Fruit fly (Drosophila melanogaster): ENCODE data around the gene CG32107.
A peak's percentile ranks its signal among the peaks of the same experiment; 100 is the strongest.

The CG32107 gene

DNA sequence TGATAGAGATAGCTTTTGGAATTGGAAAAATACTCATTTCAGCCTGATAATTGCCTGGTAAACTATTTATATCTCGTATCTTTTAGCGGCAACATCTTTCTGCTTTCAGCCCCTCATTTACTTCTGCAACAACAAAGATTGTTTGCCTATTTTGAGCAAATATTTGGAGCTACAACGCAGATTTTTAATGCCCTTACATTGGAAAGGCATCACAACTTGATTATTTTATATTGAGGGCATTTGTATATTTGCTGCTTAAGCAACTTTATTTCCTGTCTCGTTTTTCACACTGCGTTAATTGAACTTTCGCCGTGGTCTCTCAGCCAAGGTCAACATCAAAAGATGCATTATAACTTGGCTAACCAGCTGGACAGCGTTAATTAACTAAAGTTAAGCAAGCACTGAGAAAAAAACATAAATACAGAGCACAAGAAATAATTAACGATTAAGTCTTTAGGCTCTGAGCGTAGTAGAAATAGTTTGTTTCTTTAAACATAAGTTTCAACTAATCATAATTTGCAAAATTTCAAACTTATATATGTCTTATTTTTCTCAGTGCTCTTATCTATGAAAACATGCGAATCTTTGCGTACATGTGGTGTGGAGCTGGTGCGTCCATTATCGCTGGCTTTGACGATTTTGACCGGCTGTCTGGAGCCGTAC lies 29.7 kb downstream of the CG32107 start (continued):
- peak; percentile 50 for TF ChIP-seq phol (tag; optimal IDR thresholded peaks at IDR 0.05)
- TF ChIP-seq slbo (GFP tag; IDR thresholded peaks at IDR 0.05): peak; percentile 77
- TF ChIP-seq dan (GFP tag; IDR thresholded peaks at IDR 0.05): no peak
- TF ChIP-seq Hsf (GFP tag; optimal IDR thresholded peaks at IDR 0.05): peak; percentile 46
- TF ChIP-seq Gsc (GFP tag; IDR thresholded peaks at IDR 0.05): no peak
- TF ChIP-seq D19A (tag; optimal IDR thresholded peaks at IDR 0.05): peak; percentile 71
- peak; percentile 69 for TF ChIP-seq CG17361 (GFP tag; IDR thresholded peaks at IDR 0.05)
- peak; percentile 19 for TF ChIP-seq Six4 (GFP tag; optimal IDR thresholded peaks at IDR 0.05)
- TF ChIP-seq CG10209 (GFP tag; optimal IDR thresholded peaks at IDR 0.05): peak; percentile 49
- TF ChIP-seq CG7745 (tag; optimal IDR thresholded peaks at IDR 0.05): no peak
- peak; percentile 36 for TF ChIP-seq Hand (GFP tag; optimal IDR thresholded peaks at IDR 0.05)
- TF ChIP-seq CG3995 (GFP tag; optimal IDR thresholded peaks at IDR 0.05): no peak
- no peak for TF ChIP-seq dm (GFP tag; optimal IDR thresholded peaks at IDR 0.05)
- TF ChIP-seq Ets65A (GFP tag): peak; percentile 76
- TF ChIP-seq CG10366 (GFP tag; IDR thresholded peaks at IDR 0.05): no peak; the same call in 1 of the 2 replicates
- TF ChIP-seq sug (tag; optimal IDR thresholded peaks at IDR 0.05): no peak
- peak; percentile 31 for TF ChIP-seq CG8944 (GFP tag; optimal IDR thresholded peaks at IDR 0.05)
- TF ChIP-seq CG18476 (GFP tag; optimal IDR thresholded peaks at IDR 0.05): peak; percentile 41
- TF ChIP-seq CG15011 (GFP tag; optimal IDR thresholded peaks at IDR 0.05): peak; percentile 30
- TF ChIP-seq pb (GFP tag; optimal IDR thresholded peaks at IDR 0.05): no peak
- peak; percentile 8; the same call in 1 of the 2 replicates for TF ChIP-seq sens-2 (GFP tag; IDR thresholded peaks at IDR 0.05)
- no peak for TF ChIP-seq abd-A (tag; optimal IDR thresholded peaks at IDR 0.05)
- TF ChIP-seq vfl (GFP tag; optimal IDR thresholded peaks at IDR 0.05): no peak
- TF ChIP-seq Abd-B (GFP tag; optimal IDR thresholded peaks at IDR 0.05): no peak
- no peak for TF ChIP-seq Blimp-1 (GFP tag; optimal IDR thresholded peaks at IDR 0.05)
- no peak for TF ChIP-seq hkb (optimal IDR thresholded peaks at IDR 0.05)
- TF ChIP-seq hkb (GFP tag; IDR thresholded peaks at IDR 0.05): peak; percentile 57
- no peak for TF ChIP-seq CG43689 (GFP tag; IDR thresholded peaks at IDR 0.05)
- peak; percentile 45 for TF ChIP-seq CG13624 (GFP tag; optimal IDR thresholded peaks at IDR 0.05)
- no peak for TF ChIP-seq cad (GFP tag; optimal IDR thresholded peaks at IDR 0.05)
- TF ChIP-seq disco-r (GFP tag; optimal IDR thresholded peaks at IDR 0.05): no peak
- peak; percentile 62 for TF ChIP-seq Oli (tag; optimal IDR thresholded peaks at IDR 0.05)
- peak; percentile 53 for TF ChIP-seq bab2 (GFP tag; optimal IDR thresholded peaks at IDR 0.05)
- TF ChIP-seq lola (GFP tag; optimal IDR thresholded peaks at IDR 0.05): no peak
- TF ChIP-seq CG6272 (GFP tag; IDR thresholded peaks at IDR 0.05): no peak; the same call in 1 of the 2 replicates
- TF ChIP-seq CG2712 (tag; optimal IDR thresholded peaks at IDR 0.05): peak; percentile 67
- no peak for TF ChIP-seq trem (tag; optimal IDR thresholded peaks at IDR 0.05)
- no peak for TF ChIP-seq sc (optimal IDR thresholded peaks at IDR 0.05)
- TF ChIP-seq sc (GFP tag; optimal IDR thresholded peaks at IDR 0.05): no peak
- TF ChIP-seq ssp (GFP tag; IDR thresholded peaks at IDR 0.05): no peak
- TF ChIP-seq Doc3 (GFP tag; IDR thresholded peaks at IDR 0.05; ENCODE audit: partially characterized antibody): no peak
- TF ChIP-seq chn (GFP tag; optimal IDR thresholded peaks at IDR 0.05): peak; percentile 24
- TF ChIP-seq CG8359 (GFP tag; optimal IDR thresholded peaks at IDR 0.05; ENCODE audit: borderline replicate concordance): no peak
- no peak for TF ChIP-seq CG13296 (GFP tag; optimal IDR thresholded peaks at IDR 0.05)
- 0 out of 2 replicates have a peak, but pooled peaks have one; percentile 42 for TF ChIP-seq CG7372 (GFP tag; IDR thresholded peaks at IDR 0.05)
- TF ChIP-seq CG11398 (GFP tag; optimal IDR thresholded peaks at IDR 0.05): no peak
- no peak for TF ChIP-seq CG6791 (GFP tag; IDR thresholded peaks at IDR 0.05; ENCODE audit: partially characterized antibody)
- no peak for TF ChIP-seq Lhr (GFP tag; optimal IDR thresholded peaks at IDR 0.05)
- TF ChIP-seq zf30C (GFP tag; optimal IDR thresholded peaks at IDR 0.05): no peak
- no peak for TF ChIP-seq ab (GFP tag; optimal IDR thresholded peaks at IDR 0.05)
- no peak for TF ChIP-seq tup (GFP tag; optimal IDR thresholded peaks at IDR 0.05)
